Fruit fly (Drosophila melanogaster): ENCODE measurements around the gene CG16711.

Gene CG16711

dm6 chr3L:9678007-9678497 is 26.1 kb upstream of the CG16711 start (continued):
- TF ChIP-seq CG3163 (GFP tag; optimal IDR thresholded peaks at IDR 0.05) (peak; percentile 17), tll (GFP tag; optimal IDR thresholded peaks at IDR 0.05) (peak in 1 of 2 experiments; percentile 42), Doc3 (GFP tag; IDR thresholded peaks at IDR 0.05; ENCODE audit: partially characterized antibody) (no peak), Bgb (GFP tag; IDR thresholded peaks at IDR 0.05; ENCODE audit: partially characterized antibody) (peak; percentile 6; the same call in 1 of the 2 replicates), Myb (GFP tag; optimal IDR thresholded peaks at IDR 0.05) (no peak), CG8388 (GFP tag; optimal IDR thresholded peaks at IDR 0.05) (peak; percentile 68), z (GFP tag; IDR thresholded peaks at IDR 0.05) (0 out of 3 replicates have a peak, but pooled peaks have one; percentile 57), CG17328 (GFP tag; IDR thresholded peaks at IDR 0.05) (no peak), CG34376 (GFP tag; optimal IDR thresholded peaks at IDR 0.05) (no peak), Mrtf (GFP tag; IDR thresholded peaks at IDR 0.05) (no peak), CG7745 (tag; optimal IDR thresholded peaks at IDR 0.05) (peak; percentile 28), CG16779 (GFP tag; IDR thresholded peaks at IDR 0.05) (no peak), CG4707 (GFP tag; optimal IDR thresholded peaks at IDR 0.05) (peak; percentile 16), CG1529 (GFP tag; optimal IDR thresholded peaks at IDR 0.05) (no peak), cato (GFP tag; optimal IDR thresholded peaks at IDR 0.05; ENCODE audit: borderline replicate concordance) (no peak), HLH3B (GFP tag; IDR thresholded peaks at IDR 0.05) (no peak), sc (optimal IDR thresholded peaks at IDR 0.05) (no peak), sc (GFP tag; optimal IDR thresholded peaks at IDR 0.05) (peak; percentile 23), seq (GFP tag; IDR thresholded peaks at IDR 0.05) (no peak), CG8089 (GFP tag; optimal IDR thresholded peaks at IDR 0.05) (peak; percentile 3), Lhr (GFP tag; optimal IDR thresholded peaks at IDR 0.05) (no peak), PHDP (tag; optimal IDR thresholded peaks at IDR 0.05) (peak; percentile 9), CG13624 (GFP tag; optimal IDR thresholded peaks at IDR 0.05) (no peak), CG13424 (tag; optimal IDR thresholded peaks at IDR 0.05) (peak; percentile 20), nom (GFP tag; optimal IDR thresholded peaks at IDR 0.05) (peak; percentile 19), pb (GFP tag; optimal IDR thresholded peaks at IDR 0.05) (no peak), row (GFP tag; IDR thresholded peaks at IDR 0.05) (peak; percentile 43; the same call in 1 of the 3 replicates), Xrp1 (GFP tag; IDR thresholded peaks at IDR 0.05) (peak; percentile 33; the same call in 1 of the 2 replicates), Ada2b (GFP tag; IDR thresholded peaks at IDR 0.05) (peak; percentile 3; the same call in 1 of the 2 replicates), schlank (tag; optimal IDR thresholded peaks at IDR 0.05) (no peak), scrt (GFP tag; optimal IDR thresholded peaks at IDR 0.05) (no peak), Lim3 (GFP tag; IDR thresholded peaks at IDR 0.05) (no peak), cg (GFP tag; optimal IDR thresholded peaks at IDR 0.05) (peak; percentile 71), Hmr (GFP tag; optimal IDR thresholded peaks at IDR 0.05) (no peak), HLHmδ (GFP tag; optimal IDR thresholded peaks at IDR 0.05) (peak; percentile 30), Sox100B (GFP tag; optimal IDR thresholded peaks at IDR 0.05) (peak; percentile 14), CG18011 (GFP tag; optimal IDR thresholded peaks at IDR 0.05) (no peak), pan (optimal IDR thresholded peaks at IDR 0.05) (no peak), pan (GFP tag; optimal IDR thresholded peaks at IDR 0.05 in 1 of 2, IDR thresholded peaks at IDR 0.05 in 1 of 2) (no peak), CG33213 (GFP tag; optimal IDR thresholded peaks at IDR 0.05) (no peak), CG6272 (GFP tag; IDR thresholded peaks at IDR 0.05) (no peak), trh (GFP tag; optimal IDR thresholded peaks at IDR 0.05) (no peak), Fer1 (GFP tag; optimal IDR thresholded peaks at IDR 0.05) (no peak), ro (GFP tag; IDR thresholded peaks at IDR 0.05) (no peak), Eip74EF (GFP tag; optimal IDR thresholded peaks at IDR 0.05) (peak in 1 of 2 experiments; percentile 54), CG12769 (tag; optimal IDR thresholded peaks at IDR 0.05) (no peak), grn (GFP tag; optimal IDR thresholded peaks at IDR 0.05) (no peak), Kr (GFP tag; optimal IDR thresholded peaks at IDR 0.05) (no peak), E2f1 (GFP tag; IDR thresholded peaks at IDR 0.05) (no peak), CG1233 (GFP tag; optimal IDR thresholded peaks at IDR 0.05) (peak; percentile 26)

Data from whole organism, embryonic.